Worm (Caenorhabditis elegans) whole organism, mixed stage, embryonic: ENCODE data around the gene abu-1.

Experiments used
- blmp-1 ChIP-seq: fragments of 150-350 bp; optimal IDR thresholded peaks from 2 replicates; lab custom pipeline; 2014; ENCODE audit warnings: missing biosample characterization, missing genetic modification characterization
- elt-1 ChIP-seq: sonication (generic microtip); optimal IDR thresholded peaks from 2 replicates; lab custom pipeline; 2017; ENCODE audit warnings: missing genetic modification characterization, mild to moderate bottlenecking, missing compliant biosample characterization, antibody characterized with exemption, moderate library complexity, borderline replicate concordance; ENCODE audit not compliant: insufficient read depth
- elt-3 ChIP-seq: fragments of 150-350 bp; optimal IDR thresholded peaks from 2 replicates; lab custom pipeline; 2014; ENCODE audit warnings: missing biosample characterization, missing genetic modification characterization
- flh-1 ChIP-seq: fragments of 200-800 bp; sonication (Bioruptor generic); optimal IDR thresholded peaks from 2 replicates; lab custom pipeline; 2018; ENCODE audit warnings: mild to moderate bottlenecking, missing genetic modification characterization, moderate library complexity, missing compliant biosample characterization
- lin-13 ChIP-seq: fragments of 150-350 bp; optimal IDR thresholded peaks from 2 replicates; lab custom pipeline; 2014; ENCODE audit warnings: missing biosample characterization, missing genetic modification characterization
- lsy-2 ChIP-seq: fragments of 150-350 bp; optimal IDR thresholded peaks from 2 replicates; lab custom pipeline; 2014; ENCODE audit warnings: missing biosample characterization, missing genetic modification characterization
- mep-1 ChIP-seq: fragments of 150-350 bp; optimal IDR thresholded peaks from 2 replicates; lab custom pipeline; 2017; ENCODE audit warnings: missing biosample characterization, missing genetic modification reagents, missing genetic modification characterization, inconsistent platforms
- nhr-12 ChIP-seq: fragments of 150-350 bp; optimal IDR thresholded peaks from 2 replicates; lab custom pipeline; 2014; ENCODE audit warnings: missing biosample characterization, missing genetic modification characterization
- nhr-76 ChIP-seq: sonication (generic microtip); optimal IDR thresholded peaks from 2 replicates; lab custom pipeline; 2017; ENCODE audit warnings: missing biosample characterization, missing genetic modification characterization
- sem-2 ChIP-seq: fragments of 200-800 bp; sonication (Bioruptor generic); optimal IDR thresholded peaks from 2 replicates; lab custom pipeline; 2018; ENCODE audit warnings: mild to moderate bottlenecking, missing genetic modification characterization, missing compliant biosample characterization
- snpc-4 ChIP-seq: fragments of 150-350 bp; optimal IDR thresholded peaks from 2 replicates; lab custom pipeline; 2014; ENCODE audit warnings: missing biosample characterization, missing genetic modification characterization
- sptf-1 ChIP-seq: sonication (generic microtip); optimal IDR thresholded peaks from 2 replicates; lab custom pipeline; 2017; ENCODE audit warnings: mild to moderate bottlenecking, missing genetic modification characterization, moderate library complexity, missing compliant biosample characterization
- unc-39 ChIP-seq: fragments of 150-350 bp; optimal IDR thresholded peaks from 2 replicates; lab custom pipeline; 2014; ENCODE audit warnings: missing biosample characterization, missing genetic modification characterization
- unc-62 ChIP-seq: fragments of 150-350 bp; optimal IDR thresholded peaks from 2 replicates; lab custom pipeline; 2014; ENCODE audit warnings: missing biosample characterization, missing genetic modification reagents, missing genetic modification characterization

- no peak for TF ChIP-seq snpc-4
- no peak for TF ChIP-seq blmp-1 (tag; lab: Kevin White, UChicago)
- no peak for TF ChIP-seq elt-3 (tag; lab: Kevin White, UChicago)
- TF ChIP-seq unc-39 (tag; lab: Kevin White, UChicago): no peak
- TF ChIP-seq sptf-1 (tag; lab: Kevin White, UChicago): no peak
- no peak for TF ChIP-seq unc-62 (GFP tag; lab: Kevin White, UChicago)
- no peak for TF ChIP-seq nhr-76 (tag; lab: Kevin White, UChicago)
- TF ChIP-seq lin-13: no peak
- TF ChIP-seq mep-1 (tag; lab: Kevin White, UChicago): no peak
- TF ChIP-seq lsy-2 (tag; lab: Kevin White, UChicago): no peak
- TF ChIP-seq sem-2 (GFP tag; lab: Kevin White, UChicago): no peak
- no peak for TF ChIP-seq flh-1 (GFP tag; lab: Kevin White, UChicago)
- no peak for TF ChIP-seq nhr-12 (tag; lab: Kevin White, UChicago)
- no peak for TF ChIP-seq elt-1 (tag; lab: Kevin White, UChicago)
These were observed 49.6 kb downstream of the abu-1 start, which contains the start of gene crm-1 for ce11 chrV:10332012-10332411.
